Fruit fly (Drosophila melanogaster) whole organism, embryonic: Measurements from ENCODE around the gene Cpr30F.

Source experiments
- Antp ChIP-seq: fragments of 200-800 bp; sonication (Bioruptor generic); optimal IDR thresholded peaks from 3 replicates; lab custom pipeline; 2016; ENCODE audit warnings: missing biosample characterization, missing genetic modification characterization
- B-H1 ChIP-seq: fragments of 200-800 bp; sonication (Bioruptor generic); IDR thresholded peaks from 3 replicates; pipeline ENCODE4 v1.3.6; 2022; ENCODE audit warnings: missing biosample characterization, missing genetic modification characterization
- BtbVII ChIP-seq: fragments of 200-800 bp; sonication (Bioruptor generic); optimal IDR thresholded peaks from 3 replicates; lab custom pipeline; 2017; ENCODE audit warnings: missing biosample characterization, mild to moderate bottlenecking, missing genetic modification characterization
- C15 ChIP-seq: fragments of 200-800 bp; sonication (Bioruptor generic); IDR thresholded peaks from 3 replicates; pipeline ENCODE4 v1.3.6; 2022; ENCODE audit warnings: missing biosample characterization, missing genetic modification characterization
- CG10321 ChIP-seq: fragments of 200-800 bp; sonication (Bioruptor generic); IDR thresholded peaks from 2 replicates; pipeline ENCODE4 v1.3.6; 2022; ENCODE audit warnings: missing biosample characterization, missing genetic modification characterization
- CG10431 ChIP-seq: fragments of 200-800 bp; sonication (Bioruptor generic); optimal IDR thresholded peaks from 3 replicates; lab custom pipeline; 2018; ENCODE audit warnings: missing biosample characterization, mild to moderate bottlenecking, missing genetic modification characterization
- CG11093 ChIP-seq: fragments of 200-800 bp; sonication (Bioruptor generic); IDR thresholded peaks from 3 replicates; pipeline ENCODE4 v1.3.6; 2022; ENCODE audit warnings: missing biosample characterization, missing genetic modification characterization
- CG14965 ChIP-seq: fragments of 200-800 bp; sonication (Bioruptor generic); optimal IDR thresholded peaks from 2 replicates; lab custom pipeline; 2016; ENCODE audit warnings: missing biosample characterization, missing genetic modification characterization, borderline replicate concordance
- CG15601 ChIP-seq: fragments of 200-800 bp; sonication (Bioruptor generic); optimal IDR thresholded peaks from 3 replicates; lab custom pipeline; 2019; ENCODE audit warnings: missing biosample characterization, mild to moderate bottlenecking, missing genetic modification characterization, moderate library complexity
- CG18011 ChIP-seq: fragments of 200-800 bp; sonication (Bioruptor generic); optimal IDR thresholded peaks from 2 replicates; lab custom pipeline; 2017; ENCODE audit warnings: missing biosample characterization, missing genetic modification characterization, mild to moderate bottlenecking, moderate library complexity, missing genotype
- CG1832 ChIP-seq: fragments of 200-800 bp; sonication (Bioruptor generic); optimal IDR thresholded peaks from 2 replicates; lab custom pipeline; 2017; ENCODE audit warnings: missing biosample characterization, mild to moderate bottlenecking, missing genetic modification characterization, inconsistent platforms
- CG18476 ChIP-seq: fragments of 200-800 bp; sonication (Bioruptor generic); optimal IDR thresholded peaks from 2 replicates; lab custom pipeline; 2016; ENCODE audit warnings: missing biosample characterization, mild to moderate bottlenecking, missing genetic modification characterization
- CG2712 ChIP-seq: fragments of 200-800 bp; optimal IDR thresholded peaks from 3 replicates; lab custom pipeline; 2019; ENCODE audit warnings: missing biosample characterization, mild to moderate bottlenecking, missing genetic modification characterization, moderate library complexity
- CG2875 ChIP-seq: fragments of 200-800 bp; sonication (Bioruptor generic); optimal IDR thresholded peaks from 2 replicates; lab custom pipeline; 2017; ENCODE audit warnings: missing biosample characterization, mild to moderate bottlenecking, missing genetic modification characterization, missing genetic modification reagents
- CG31224 ChIP-seq: fragments of 200-800 bp; sonication (Bioruptor generic); IDR thresholded peaks from 2 replicates; pipeline ENCODE4 v1.3.6; 2022; ENCODE audit warnings: missing biosample characterization, missing genetic modification characterization
- CG3847 ChIP-seq: fragments of 200-800 bp; sonication (Bioruptor generic); IDR thresholded peaks from 2 replicates; pipeline ENCODE4 v1.3.6; 2022; ENCODE audit warnings: missing biosample characterization, missing genetic modification characterization
- CG6272 ChIP-seq: fragments of 200-800 bp; sonication (Bioruptor generic); IDR thresholded peaks from 2 replicates; pipeline ENCODE4 v1.3.6; 2022; ENCODE audit warnings: missing biosample characterization, missing genetic modification characterization
- CG8924 ChIP-seq: fragments of 200-800 bp; optimal IDR thresholded peaks from 3 replicates; lab custom pipeline; 2019; ENCODE audit warnings: missing biosample characterization, mild to moderate bottlenecking, missing genetic modification characterization, moderate library complexity
- CG9215 ChIP-seq: fragments of 200-800 bp; sonication (Bioruptor generic); IDR thresholded peaks from 2 replicates; pipeline ENCODE4 v1.3.6; 2022; ENCODE audit warnings: missing biosample characterization, missing genetic modification characterization
- Dp ChIP-seq: fragments of 200-800 bp; sonication (Bioruptor generic); optimal IDR thresholded peaks from 2 replicates; lab custom pipeline; 2018; ENCODE audit warnings: missing biosample characterization, mild to moderate bottlenecking, missing genetic modification characterization, moderate library complexity
- H2.0 ChIP-seq: fragments of 200-800 bp; sonication (Bioruptor generic); IDR thresholded peaks from 2 replicates; pipeline ENCODE4 v1.3.6; 2022; ENCODE audit warnings: missing biosample characterization, missing genetic modification characterization
- Hmx ChIP-seq: fragments of 200-800 bp; sonication (Bioruptor generic); optimal IDR thresholded peaks from 2 replicates; lab custom pipeline; 2016; ENCODE audit warnings: missing biosample characterization, missing genetic modification characterization
- NC2β ChIP-seq: fragments of 200-800 bp; sonication (Bioruptor generic); optimal IDR thresholded peaks from 2 replicates; lab custom pipeline; 2016; ENCODE audit warnings: missing biosample characterization, missing genetic modification characterization
- NfI ChIP-seq: fragments of 200-800 bp; sonication (Bioruptor generic); optimal IDR thresholded peaks from 3 replicates; lab custom pipeline; 2018; ENCODE audit warnings: missing biosample characterization, mild to moderate bottlenecking, missing genetic modification characterization, moderate library complexity
- PHDP ChIP-seq: fragments of 200-800 bp; sonication (Bioruptor generic); optimal IDR thresholded peaks from 3 replicates; lab custom pipeline; 2018; ENCODE audit warnings: missing biosample characterization, mild to moderate bottlenecking, missing genetic modification characterization, moderate library complexity
- Scr ChIP-seq: fragments of 200-800 bp; sonication (Bioruptor generic); IDR thresholded peaks from 2 replicates; pipeline ENCODE4 v1.3.6; 2022; ENCODE audit warnings: missing biosample characterization, missing genetic modification characterization; ENCODE audit not compliant: partially characterized antibody
- ac ChIP-seq: fragments of 200-800 bp; sonication (Bioruptor generic); optimal IDR thresholded peaks from 3 replicates; lab custom pipeline; 2017; ENCODE audit warnings: missing biosample characterization, mild to moderate bottlenecking, missing genetic modification characterization
- bab2 ChIP-seq: fragments of 200-800 bp; sonication (Bioruptor generic); optimal IDR thresholded peaks from 2 replicates; lab custom pipeline; 2016; ENCODE audit warnings: missing biosample characterization, missing genetic modification characterization
- caup ChIP-seq: fragments of 200-800 bp; sonication (Bioruptor generic); optimal IDR thresholded peaks from 3 replicates; lab custom pipeline; 2017; ENCODE audit warnings: missing biosample characterization, mild to moderate bottlenecking, missing genetic modification characterization, moderate library complexity; ENCODE audit not compliant: severe bottlenecking
- cwo ChIP-seq: fragments of 200-800 bp; sonication (Bioruptor generic); optimal IDR thresholded peaks from 3 replicates; lab custom pipeline; 2017; ENCODE audit warnings: missing biosample characterization, missing genetic modification characterization, mild to moderate bottlenecking, moderate library complexity, missing genetic modification reagents
- disco-r ChIP-seq: fragments of 200-800 bp; sonication (Bioruptor generic); optimal IDR thresholded peaks from 2 replicates; lab custom pipeline; 2016; ENCODE audit warnings: missing biosample characterization, missing genetic modification characterization
- dm ChIP-seq: fragments of 200-800 bp; sonication (Bioruptor generic); optimal IDR thresholded peaks from 3 replicates; lab custom pipeline; 2016; ENCODE audit warnings: missing biosample characterization, missing genetic modification characterization
- ewg ChIP-seq: fragments of 200-800 bp; sonication (Bioruptor generic); optimal IDR thresholded peaks from 3 replicates; lab custom pipeline; 2017; ENCODE audit warnings: mild to moderate bottlenecking, missing biosample characterization, missing genetic modification reagents, missing genetic modification characterization
- exex ChIP-seq: fragments of 200-800 bp; sonication (Bioruptor generic); optimal IDR thresholded peaks from 4 replicates; lab custom pipeline; 2018; ENCODE audit warnings: missing biosample characterization, mild to moderate bottlenecking, missing genetic modification characterization, moderate library complexity
- gce ChIP-seq: fragments of 200-800 bp; sonication (Bioruptor generic); IDR thresholded peaks from 3 replicates; pipeline ENCODE4 v1.3.6; 2022; ENCODE audit warnings: missing biosample characterization, missing genetic modification characterization
- hbn ChIP-seq: fragments of 200-800 bp; sonication (Bioruptor generic); IDR thresholded peaks from 2 replicates; pipeline ENCODE4 v1.3.6; 2022; ENCODE audit warnings: missing biosample characterization, missing genetic modification characterization; ENCODE audit not compliant: partially characterized antibody
- her ChIP-seq: fragments of 200-800 bp; sonication (Bioruptor generic); optimal IDR thresholded peaks from 2 replicates; lab custom pipeline; 2016; ENCODE audit warnings: missing biosample characterization, missing genetic modification characterization
- lbe ChIP-seq: fragments of 200-800 bp; sonication (Bioruptor generic); optimal IDR thresholded peaks from 2 replicates; lab custom pipeline; 2016; ENCODE audit warnings: missing biosample characterization, mild to moderate bottlenecking, missing genetic modification characterization
- nerfin-2 ChIP-seq: fragments of 200-800 bp; sonication (Bioruptor generic); IDR thresholded peaks from 2 replicates; pipeline ENCODE4 v1.3.6; 2022; ENCODE audit warnings: missing biosample characterization, missing genetic modification characterization; ENCODE audit not compliant: partially characterized antibody
- oc ChIP-seq: fragments of 200-800 bp; sonication (Bioruptor generic); optimal IDR thresholded peaks from 2 replicates; lab custom pipeline; 2018; ENCODE audit warnings: missing biosample characterization, mild to moderate bottlenecking, missing genetic modification characterization, moderate library complexity
- pros ChIP-seq: fragments of 200-800 bp; sonication (Bioruptor generic); optimal IDR thresholded peaks from 3 replicates; lab custom pipeline; 2019; ENCODE audit warnings: missing biosample characterization, mild to moderate bottlenecking, missing genetic modification characterization, moderate library complexity
- salm ChIP-seq: fragments of 200-800 bp; sonication (Bioruptor generic); optimal IDR thresholded peaks from 2 replicates; lab custom pipeline; 2018; ENCODE audit warnings: missing biosample characterization, mild to moderate bottlenecking, missing genetic modification characterization
- schlank ChIP-seq: fragments of 200-800 bp; sonication (Bioruptor generic); optimal IDR thresholded peaks from 2 replicates; lab custom pipeline; 2018; ENCODE audit warnings: missing biosample characterization, mild to moderate bottlenecking, missing genetic modification characterization
- sna ChIP-seq: fragments of 200-800 bp; sonication (Bioruptor generic); IDR thresholded peaks from 2 replicates; pipeline ENCODE4 v1.3.6; 2022; ENCODE audit warnings: missing biosample characterization, missing genetic modification characterization; ENCODE audit not compliant: partially characterized antibody
- so ChIP-seq: fragments of 200-800 bp; sonication (Bioruptor generic); IDR thresholded peaks from 3 replicates; pipeline ENCODE4 v1.3.6; 2022; ENCODE audit warnings: missing biosample characterization, missing genetic modification characterization
- tgo ChIP-seq: fragments of 200-800 bp; sonication (Bioruptor generic); IDR thresholded peaks from 3 replicates; pipeline ENCODE4 v1.3.6; 2022; ENCODE audit warnings: missing biosample characterization, missing genetic modification characterization
- trh ChIP-seq: fragments of 200-800 bp; sonication (Bioruptor generic); optimal IDR thresholded peaks from 2 replicates; lab custom pipeline; 2016; ENCODE audit warnings: missing biosample characterization, missing genetic modification characterization
- zen ChIP-seq: fragments of 200-800 bp; sonication (Bioruptor generic); optimal IDR thresholded peaks from 3 replicates; lab custom pipeline; 2018; ENCODE audit warnings: missing biosample characterization, mild to moderate bottlenecking, missing genetic modification characterization, moderate library complexity

Cpr30F gene

DNA sequence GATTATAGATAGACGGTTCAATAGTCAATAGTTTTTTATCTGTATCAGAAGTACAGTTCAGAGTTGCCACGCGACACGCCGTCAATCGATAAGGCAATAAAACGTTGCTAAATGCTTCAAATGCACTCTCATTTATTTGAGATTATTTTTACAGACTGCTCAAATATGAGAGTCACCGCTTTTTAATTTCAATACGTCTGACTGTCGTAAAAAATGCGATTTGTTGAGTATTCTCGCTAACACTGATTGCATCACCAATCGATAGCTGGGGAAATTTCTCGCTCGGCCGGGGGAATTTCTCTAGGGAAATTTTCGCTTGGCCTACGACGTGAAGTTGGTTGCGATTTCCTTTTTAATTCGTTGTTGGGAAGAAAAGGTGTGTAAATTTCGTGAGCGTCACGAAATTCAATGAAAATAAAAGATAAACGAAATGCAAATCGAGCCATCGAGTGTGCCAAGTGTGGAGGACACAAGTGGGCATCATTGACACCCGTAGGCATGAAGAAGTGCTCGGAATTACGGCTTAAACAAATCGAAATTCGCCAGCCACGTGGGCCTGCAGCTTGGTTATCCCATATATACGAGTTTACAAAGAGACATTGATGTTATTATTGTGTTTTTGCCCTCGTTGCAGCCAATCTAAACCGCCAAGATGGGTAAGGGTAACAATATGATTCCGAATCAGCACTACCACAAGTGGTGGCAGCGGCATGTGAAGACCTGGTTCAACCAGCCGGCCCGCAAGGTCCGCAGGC lies 34.2 kb upstream of the Cpr30F start, which contains the start of the genes Dref and RpL13 (continued):
- no peak for TF ChIP-seq C15 (GFP tag; lab: Robert Waterston, UW)
- peak; percentile 90 for TF ChIP-seq PHDP
- peak; percentile 94 for TF ChIP-seq NfI
- peak; percentile 85 for TF ChIP-seq Antp (GFP tag; lab: Kevin White, UChicago)
- peak; percentile 85 for TF ChIP-seq Scr (GFP tag; lab: Robert Waterston, UW)
- peak; percentile 68 for TF ChIP-seq CG31224
- TF ChIP-seq CG14965 (GFP tag; lab: Kevin White, UChicago) = no peak
- TF ChIP-seq CG8924 (tag; lab: Kevin White, UChicago) = peak; percentile 85
- peak; percentile 67 for TF ChIP-seq hbn (GFP tag; lab: Robert Waterston, UW)
- TF ChIP-seq H2.0 (GFP tag; lab: Robert Waterston, UW) = peak; percentile 48; the same call in 1 of the 2 replicates
- peak; percentile 90 for TF ChIP-seq CG15601 (tag; lab: Kevin White, UChicago)
- TF ChIP-seq tgo (GFP tag; lab: Robert Waterston, UW) = peak; percentile 72
- peak; percentile 94 for TF ChIP-seq CG10431 (GFP tag; lab: Kevin White, UChicago)
- TF ChIP-seq lbe (GFP tag; lab: Kevin White, UChicago) = peak; percentile 78
- TF ChIP-seq nerfin-2 (GFP tag; lab: Robert Waterston, UW) = peak; percentile 83
- peak; percentile 88 for TF ChIP-seq her (GFP tag; lab: Kevin White, UChicago)
- TF ChIP-seq CG6272 (GFP tag; lab: Robert Waterston, UW) = peak; percentile 61
- peak; percentile 81 for TF ChIP-seq cwo (GFP tag; lab: Kevin White, UChicago)
- TF ChIP-seq gce (GFP tag; lab: Robert Waterston, UW) = peak; percentile 90
- TF ChIP-seq oc (tag; lab: Kevin White, UChicago) = peak; percentile 60
- TF ChIP-seq Dp (GFP tag; lab: Kevin White, UChicago) = peak; percentile 73
- TF ChIP-seq ac (GFP tag; lab: Kevin White, UChicago) = peak; percentile 73
- peak; percentile 63 for TF ChIP-seq CG10321
- peak; percentile 85 for TF ChIP-seq CG2712 (tag; lab: Kevin White, UChicago)
- peak; percentile 61 for TF ChIP-seq CG9215 (GFP tag; lab: Robert Waterston, UW)
- TF ChIP-seq disco-r (GFP tag; lab: Kevin White, UChicago) = peak; percentile 66
- peak; percentile 95 for TF ChIP-seq schlank (tag; lab: Kevin White, UChicago)
- peak; percentile 85 for TF ChIP-seq CG18011 (GFP tag; lab: Kevin White, UChicago)
- peak; percentile 89 for TF ChIP-seq so
- peak; percentile 94 for TF ChIP-seq BtbVII (GFP tag; lab: Kevin White, UChicago)
- TF ChIP-seq ewg (GFP tag; lab: Kevin White, UChicago) = peak; percentile 75
- no peak for TF ChIP-seq CG11093 (GFP tag; lab: Robert Waterston, UW)
- peak; percentile 67 for TF ChIP-seq zen (tag; lab: Kevin White, UChicago)
- peak; percentile 96 for TF ChIP-seq dm (GFP tag; lab: Kevin White, UChicago)
- TF ChIP-seq NC2β (GFP tag; lab: Kevin White, UChicago) = peak; percentile 95
- peak; percentile 75 for TF ChIP-seq exex (tag; lab: Kevin White, UChicago)
- peak; percentile 86 for TF ChIP-seq sna
- peak; percentile 39; the same call in 2 of the 3 replicates for TF ChIP-seq B-H1
- TF ChIP-seq pros (GFP tag; lab: Kevin White, UChicago) = peak; percentile 60
- peak; percentile 97 for TF ChIP-seq caup (GFP tag; lab: Kevin White, UChicago)
- TF ChIP-seq Hmx = peak; percentile 55
- peak; percentile 69 for TF ChIP-seq bab2 (GFP tag; lab: Kevin White, UChicago)
- peak; percentile 84 for TF ChIP-seq salm (tag; lab: Kevin White, UChicago)
- peak; percentile 68 for TF ChIP-seq CG18476 (GFP tag; lab: Kevin White, UChicago)
- peak; percentile 80 for TF ChIP-seq CG3847 (GFP tag; lab: Robert Waterston, UW)
- TF ChIP-seq CG1832 (GFP tag; lab: Kevin White, UChicago) = no peak
- TF ChIP-seq CG2875 (GFP tag; lab: Kevin White, UChicago) = peak; percentile 91
- peak; percentile 64 for TF ChIP-seq trh
